Worm (Caenorhabditis elegans): ENCODE measurements around the gene abhd-3.2.

- TF ChIP-seq him-1 (tag; optimal IDR thresholded peaks at IDR 0.05) = no peak
- no peak for TF ChIP-seq W03F9.2 (tag; optimal IDR thresholded peaks at IDR 0.05)
- TF ChIP-seq dao-5 (tag; optimal IDR thresholded peaks at IDR 0.05) = no peak
Observed at ce11 chrX:952557-953083, 25.2 kb downstream of the abhd-3.2 start.

All from whole organism, L4/young adult.